Worm (Caenorhabditis elegans): ENCODE results near the gene egl-26.

egl-26 gene

ce11 chrII:57370-57769 lies 12.1 kb upstream of the egl-26 start, which contains the start of gene ascc-1:
Gene ascc-1, plus strand, starts transcription at chrII:57670.
- TF ChIP-seq nhr-237 (tag; optimal IDR thresholded peaks at IDR 0.05) (no peak), lin-13 (tag; optimal IDR thresholded peaks at IDR 0.05) (no peak), drap-1 (GFP tag; optimal IDR thresholded peaks at IDR 0.05) (no peak), tbx-8 (GFP tag; optimal IDR thresholded peaks at IDR 0.05) (no peak), flh-1 (GFP tag; optimal IDR thresholded peaks at IDR 0.05) (no peak), mls-2 (tag; optimal IDR thresholded peaks at IDR 0.05) (no peak), unc-39 (tag; optimal IDR thresholded peaks at IDR 0.05) (no peak), pha-4 (tag; optimal IDR thresholded peaks at IDR 0.05) (no peak), sem-2 (GFP tag; optimal IDR thresholded peaks at IDR 0.05) (no peak), unc-120 (tag; optimal IDR thresholded peaks at IDR 0.05; ENCODE audit: poor library complexity, severe bottlenecking) (no peak), unc-62 (GFP tag; optimal IDR thresholded peaks at IDR 0.05) (no peak), ztf-11 (tag; optimal IDR thresholded peaks at IDR 0.05) (no peak), nhr-2 (tag; optimal IDR thresholded peaks at IDR 0.05) (no peak), ceh-83 (GFP tag; optimal IDR thresholded peaks at IDR 0.05) (no peak), nhr-76 (tag; optimal IDR thresholded peaks at IDR 0.05) (no peak), hlh-1 (tag; optimal IDR thresholded peaks at IDR 0.05) (no peak), elt-1 (tag; optimal IDR thresholded peaks at IDR 0.05; ENCODE audit: borderline replicate concordance, insufficient read depth) (no peak), ceh-43 (GFP tag; optimal IDR thresholded peaks at IDR 0.05) (no peak), mab-5 (tag; optimal IDR thresholded peaks at IDR 0.05) (no peak), ces-1 (GFP tag; optimal IDR thresholded peaks at IDR 0.05) (no peak)

- TF ChIP-seq unc-120 (tag; optimal IDR thresholded peaks at IDR 0.05; ENCODE audit: poor library complexity, severe bottlenecking) = no peak
- no peak for TF ChIP-seq ztf-11 (tag; optimal IDR thresholded peaks at IDR 0.05)
- TF ChIP-seq ceh-43 (GFP tag; optimal IDR thresholded peaks at IDR 0.05) = no peak
- TF ChIP-seq elt-1 (tag; optimal IDR thresholded peaks at IDR 0.05; ENCODE audit: borderline replicate concordance, insufficient read depth) = no peak
- TF ChIP-seq nhr-76 (tag; optimal IDR thresholded peaks at IDR 0.05) = no peak
- TF ChIP-seq mab-5 (tag; optimal IDR thresholded peaks at IDR 0.05) = no peak
- no peak for TF ChIP-seq hlh-1 (tag; optimal IDR thresholded peaks at IDR 0.05)
- no peak for TF ChIP-seq lin-32 (GFP tag; optimal IDR thresholded peaks at IDR 0.05)
- TF ChIP-seq bed-3 (GFP tag; optimal IDR thresholded peaks at IDR 0.05) = no peak
- TF ChIP-seq zip-8 (tag; optimal IDR thresholded peaks at IDR 0.05) = no peak
- TF ChIP-seq nhr-12 (tag; optimal IDR thresholded peaks at IDR 0.05) = no peak
- no peak for TF ChIP-seq ham-2 (GFP tag; optimal IDR thresholded peaks at IDR 0.05)
Observed at ce11 chrII:57873-58272, 11.6 kb upstream of the egl-26 start.

- TF ChIP-seq nhr-28 (tag; optimal IDR thresholded peaks at IDR 0.05) = no peak
- no peak for TF ChIP-seq ztf-11 (tag; optimal IDR thresholded peaks at IDR 0.05)
- TF ChIP-seq tbx-8 (GFP tag; optimal IDR thresholded peaks at IDR 0.05) = no peak
- no peak for TF ChIP-seq nhr-12 (tag; optimal IDR thresholded peaks at IDR 0.05)
- no peak for TF ChIP-seq M03D4.4 (tag; optimal IDR thresholded peaks at IDR 0.05)
Observed at ce11 chrII:60049-60448, 9.4 kb upstream of the egl-26 start.

- TF ChIP-seq nhr-12 (tag; optimal IDR thresholded peaks at IDR 0.05) (no peak), hlh-1 (tag; optimal IDR thresholded peaks at IDR 0.05) (no peak), tbx-8 (GFP tag; optimal IDR thresholded peaks at IDR 0.05) (no peak), nhr-28 (tag; optimal IDR thresholded peaks at IDR 0.05) (no peak), mls-2 (tag; optimal IDR thresholded peaks at IDR 0.05) (no peak)
Observed at ce11 chrII:61013-61412, 8.4 kb upstream of the egl-26 start, which contains the start of gene C23H3.2. Gene C23H3.2, plus strand, starts transcription at chrII:61313.

- TF ChIP-seq nhr-237 (tag; optimal IDR thresholded peaks at IDR 0.05) = no peak
- TF ChIP-seq drap-1 (GFP tag; optimal IDR thresholded peaks at IDR 0.05) = no peak
- no peak for TF ChIP-seq bed-3 (GFP tag; optimal IDR thresholded peaks at IDR 0.05)
- TF ChIP-seq hlh-1 (tag; optimal IDR thresholded peaks at IDR 0.05) = no peak
- no peak for TF ChIP-seq blmp-1 (tag; optimal IDR thresholded peaks at IDR 0.05)
- no peak for TF ChIP-seq tbx-8 (GFP tag; optimal IDR thresholded peaks at IDR 0.05)
- TF ChIP-seq lsy-2 (tag; optimal IDR thresholded peaks at IDR 0.05) = no peak
- no peak for TF ChIP-seq unc-39 (tag; optimal IDR thresholded peaks at IDR 0.05)
- TF ChIP-seq pha-4 (tag; optimal IDR thresholded peaks at IDR 0.05) = no peak
- no peak for TF ChIP-seq elt-3 (tag; optimal IDR thresholded peaks at IDR 0.05)
- TF ChIP-seq nhr-12 (tag; optimal IDR thresholded peaks at IDR 0.05) = no peak
- TF ChIP-seq elt-1 (tag; optimal IDR thresholded peaks at IDR 0.05; ENCODE audit: borderline replicate concordance, insufficient read depth) = no peak
- TF ChIP-seq mls-2 (tag; optimal IDR thresholded peaks at IDR 0.05) = no peak
Observed at ce11 chrII:65484-65883, 4.0 kb upstream of the egl-26 start.
